Fruit fly (Drosophila melanogaster) whole organism, wandering third instar larva: ENCODE results near the gene CG5521.

ENCODE experiments used
- Abd-B ChIP-seq: fragments of >200 bp; optimal IDR thresholded peaks from 2 replicates; lab custom pipeline; 2017; ENCODE audit warnings: missing biosample characterization, missing genetic modification characterization
- Dfd ChIP-seq: fragments of >200 bp; optimal IDR thresholded peaks from 2 replicates; lab custom pipeline; 2017; ENCODE audit warnings: missing biosample characterization, missing genetic modification characterization
- Mio ChIP-seq: sonication (Bioruptor generic); optimal IDR thresholded peaks from 2 replicates; lab custom pipeline; 2016; ENCODE audit warnings: missing biosample characterization, missing genetic modification characterization
- Myc ChIP-seq: fragments of >200 bp; optimal IDR thresholded peaks from 2 replicates; lab custom pipeline; 2017
- br ChIP-seq: fragments of 200-800 bp; sonication (Bioruptor generic); optimal IDR thresholded peaks from 2 replicates; lab custom pipeline; 2016; ENCODE audit warnings: missing biosample characterization, missing genetic modification characterization
- dl ChIP-seq, 2 experiments: fragments of 175-275, 200-275 bp in 1 of 2; fragments of 200-275 bp in 1 of 2; sonication (Bioruptor generic); optimal IDR thresholded peaks; lab custom pipeline; 2018; ENCODE audit warnings: mild to moderate bottlenecking in 2 of 2, missing biosample characterization in 2 of 2, missing genetic modification characterization in 2 of 2, moderate library complexity in 2 of 2; ENCODE audit not compliant: partially characterized antibody in 2 of 2, insufficient read depth in 1 of 2
- foxo ChIP-seq, 2 experiments: fragments of 200-800 bp; sonication (Bioruptor generic); optimal IDR thresholded peaks; 2 replicates in 1 of 2; 3 replicates in 1 of 2; lab custom pipeline; 2016 to 2017; ENCODE audit warnings: missing biosample characterization in 2 of 2, missing genetic modification characterization in 2 of 2
- psq ChIP-seq: fragments of 200-800 bp; sonication (Bioruptor generic); optimal IDR thresholded peaks from 3 replicates; lab custom pipeline; 2017; ENCODE audit warnings: missing biosample characterization, mild to moderate bottlenecking, missing genetic modification characterization, moderate library complexity

- TF ChIP-seq Mio (GFP tag; lab: Kevin White, UChicago) (no peak), br (GFP tag; lab: Kevin White, UChicago) (no peak), psq (GFP tag; lab: Kevin White, UChicago) (no peak), foxo (GFP tag; optimal IDR thresholded peaks at IDR 0.05; lab: Kevin White, UChicago) (no peak), Abd-B (GFP tag; lab: Kevin White, UChicago) (no peak), Dfd (GFP tag; lab: Kevin White, UChicago) (no peak), Myc (lab: Kevin White, UChicago) (no peak), dl (GFP tag; optimal IDR thresholded peaks at IDR 0.05; lab: Kevin White, UChicago; ENCODE audit: insufficient read depth in 1 of 2, partially characterized antibody in 2 of 2) (no peak)
These were observed 40.3 kb downstream of the CG5521 start, which contains the start of gene CG6295 for dm6 chr3R:27007022-27007421.
